Worm (Caenorhabditis elegans) whole organism, L3 larva: ENCODE measurements around the gene txt-14.

ENCODE experiments used
- ceh-16 ChIP-seq: sonication (generic microtip); optimal IDR thresholded peaks from 2 replicates; lab custom pipeline; 2017; ENCODE audit warnings: missing biosample characterization, missing genetic modification characterization
- ceh-82 ChIP-seq: fragments of 150-350 bp; optimal IDR thresholded peaks from 2 replicates; lab custom pipeline; 2014; ENCODE audit warnings: missing biosample characterization, missing genetic modification characterization
- fkh-10 ChIP-seq: sonication (generic microtip); optimal IDR thresholded peaks from 2 replicates; lab custom pipeline; 2017; ENCODE audit warnings: missing biosample characterization, missing genetic modification reagents, missing genetic modification characterization
- nhr-11 ChIP-seq: fragments of 150-350 bp; optimal IDR thresholded peaks from 2 replicates; lab custom pipeline; 2014; ENCODE audit warnings: missing biosample characterization, missing genetic modification characterization
- sea-2 ChIP-seq: fragments of 150-350 bp; sonication (generic microtip); optimal IDR thresholded peaks from 4 replicates; lab custom pipeline; 2014; ENCODE audit warnings: missing biosample characterization, missing genetic modification reagents, missing genetic modification characterization
- skn-1 ChIP-seq: fragments of 150-350 bp; optimal IDR thresholded peaks from 2 replicates; lab custom pipeline; 2014; ENCODE audit warnings: missing biosample characterization, missing genetic modification characterization

DNA sequence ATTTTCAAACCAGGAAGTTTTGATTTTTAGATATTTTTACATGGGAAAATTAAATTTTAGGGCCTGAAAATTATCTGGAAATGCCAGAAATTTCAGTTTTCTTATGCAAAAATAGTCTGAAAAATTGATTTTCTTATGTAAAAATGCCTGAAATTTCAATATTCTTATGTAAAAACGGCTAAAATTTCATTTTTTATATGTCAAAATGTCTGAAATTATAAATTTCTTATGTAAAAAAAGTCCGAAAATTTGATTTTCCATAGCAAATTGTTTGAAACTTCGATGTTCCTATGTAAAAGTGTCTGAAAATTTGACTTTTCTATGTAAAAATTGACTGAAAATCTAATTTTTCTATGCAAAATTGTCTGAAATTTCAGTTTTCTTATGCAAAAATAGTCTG, 2.8 kb upstream of the txt-14 start, which contains the start of gene Y51A2D.13:
- TF ChIP-seq ceh-16 (tag; lab: Kevin White, UChicago) = no peak
- TF ChIP-seq nhr-11 (tag; lab: Kevin White, UChicago) = no peak
- no peak for TF ChIP-seq sea-2 (GFP tag; lab: Kevin White, UChicago)
- no peak for TF ChIP-seq skn-1 (tag; lab: Kevin White, UChicago)
- TF ChIP-seq ceh-82 = no peak
- no peak for TF ChIP-seq fkh-10 (GFP tag; lab: Kevin White, UChicago)
